Worm (Caenorhabditis elegans) whole organism, early embryonic: Measurements from ENCODE around the gene col-171.

ENCODE experiments used
- B0310.2 ChIP-seq: sonication (generic microtip); optimal IDR thresholded peaks from 2 replicates; lab custom pipeline; 2016; ENCODE audit warnings: mild to moderate bottlenecking, missing genetic modification characterization, missing compliant biosample characterization
- aly-1 ChIP-seq: sonication (generic microtip); optimal IDR thresholded peaks from 2 replicates; lab custom pipeline; 2016; ENCODE audit warnings: missing genetic modification characterization, missing compliant biosample characterization
- ama-1 ChIP-seq: fragments of 150-350 bp; optimal IDR thresholded peaks from 2 replicates; lab custom pipeline; 2014
- ets-7 ChIP-seq: sonication (generic microtip); optimal IDR thresholded peaks from 2 replicates; lab custom pipeline; 2016; ENCODE audit warnings: missing genotype, missing genetic modification characterization, missing compliant biosample characterization
- flt-1 ChIP-seq: fragments of 200-800 bp; sonication (Bioruptor generic); IDR thresholded peaks from 2 replicates; pipeline ENCODE4 v1.3.6; 2022; ENCODE audit warnings: missing genetic modification characterization, missing compliant biosample characterization
- scrt-1 ChIP-seq: fragments of 200-800 bp; sonication (Bioruptor generic); IDR thresholded peaks from 2 replicates; pipeline ENCODE4 v1.3.6; 2022; ENCODE audit warnings: missing genetic modification characterization, missing compliant biosample characterization
- sea-1 ChIP-seq: fragments of 200-800 bp; sonication (Bioruptor generic); conservative IDR thresholded peaks from 2 replicates; pipeline ENCODE4 v1.3.6; 2022; ENCODE audit warnings: missing genetic modification characterization, missing compliant biosample characterization

DNA sequence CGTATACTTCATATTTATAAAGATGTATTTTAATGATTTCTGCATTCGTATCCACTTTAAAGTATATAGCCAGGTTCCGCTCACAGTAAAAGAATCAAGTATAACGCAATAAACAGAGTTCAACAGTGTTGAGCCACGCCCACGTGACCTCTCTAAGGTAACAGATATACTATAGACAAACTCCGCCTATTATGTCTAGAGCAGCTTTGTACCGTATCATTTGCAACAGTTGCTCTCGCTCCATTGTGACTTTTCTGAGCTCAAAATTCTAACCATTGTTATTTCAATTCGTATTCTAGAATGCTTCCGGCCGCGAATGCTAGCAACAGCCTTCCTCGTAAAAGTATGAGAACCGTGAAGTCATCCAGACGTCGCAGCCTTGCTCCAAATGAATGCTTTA, 39.2 kb downstream of the col-171 start, which contains the start of gene C03B1.17:
- TF ChIP-seq ama-1, result no peak
- TF ChIP-seq B0310.2 (tag; lab: Kevin White, UChicago), result no peak
- TF ChIP-seq ets-7 (tag; lab: Kevin White, UChicago), result no peak
- no peak for TF ChIP-seq aly-1
- TF ChIP-seq sea-1 (GFP tag; lab: Robert Waterston, UW), result no peak
- no peak for TF ChIP-seq flt-1 (GFP tag; lab: Robert Waterston, UW)
- no peak for TF ChIP-seq scrt-1 (GFP tag; lab: Robert Waterston, UW)
